Fruit fly (Drosophila melanogaster): ENCODE data around the gene Lgr1.

DNA sequence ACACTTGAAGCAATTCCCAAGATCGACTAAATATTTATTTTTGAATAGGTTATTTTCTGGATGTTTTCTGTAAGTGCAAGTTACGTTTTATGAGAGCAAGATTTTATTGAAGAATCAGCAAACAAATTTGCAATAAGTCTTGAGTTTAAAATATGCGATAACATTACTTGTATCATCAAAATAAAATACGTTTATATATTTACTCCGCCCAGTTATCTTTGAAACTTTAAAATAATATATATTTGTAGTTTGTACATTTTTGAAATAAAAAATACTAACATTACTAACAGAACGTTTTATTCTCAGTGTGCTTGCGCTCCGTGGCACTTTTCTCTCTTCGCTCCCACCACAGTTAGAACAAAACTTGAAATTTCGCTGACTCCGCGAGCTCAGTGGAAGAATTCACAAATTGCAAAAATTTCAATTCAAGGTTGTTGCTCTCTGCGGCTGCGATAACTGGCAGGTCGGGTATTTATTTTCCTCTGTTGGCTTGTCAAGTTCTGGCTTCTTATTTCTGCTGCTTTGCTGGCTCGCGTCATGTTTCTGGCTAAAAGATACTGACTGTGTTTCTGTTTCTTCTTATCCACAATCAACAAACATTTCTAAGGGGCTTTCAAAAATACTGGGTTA, 46.1 kb upstream of the Lgr1 start:
- TF ChIP-seq kay (GFP tag; ENCODE audit: borderline replicate concordance) (peak; percentile 69), Hr96 (GFP tag; optimal IDR thresholded peaks at IDR 0.05) (no peak), toe (GFP tag; optimal IDR thresholded peaks at IDR 0.05) (no peak), pad (GFP tag; optimal IDR thresholded peaks at IDR 0.05) (peak; percentile 51), CG33017 (tag; optimal IDR thresholded peaks at IDR 0.05) (peak; percentile 69)

All from whole organism, adult.